Fruit fly (Drosophila melanogaster) whole organism, wandering third instar larva: ENCODE data around the gene CG13369.

ENCODE experiments used
- Dfd ChIP-seq: fragments of >200 bp; optimal IDR thresholded peaks from 2 replicates; lab custom pipeline; 2017; ENCODE audit warnings: missing biosample characterization, missing genetic modification characterization
- GATAd ChIP-seq: sonication (Bioruptor generic); optimal IDR thresholded peaks from 2 replicates; lab custom pipeline; 2016; ENCODE audit warnings: missing biosample characterization, missing genetic modification characterization
- Hr78 ChIP-seq: fragments of >200 bp; optimal IDR thresholded peaks from 2 replicates; lab custom pipeline; 2017; ENCODE audit warnings: missing biosample characterization, missing genetic modification characterization
- br ChIP-seq: fragments of 200-800 bp; sonication (Bioruptor generic); optimal IDR thresholded peaks from 2 replicates; lab custom pipeline; 2016; ENCODE audit warnings: missing biosample characterization, missing genetic modification characterization
- ey ChIP-seq: fragments of 200-800 bp; sonication (Bioruptor generic); optimal IDR thresholded peaks from 2 replicates; lab custom pipeline; 2016; ENCODE audit warnings: missing biosample characterization, missing genetic modification characterization
- fru ChIP-seq: fragments of 200-800 bp; sonication (Bioruptor generic); optimal IDR thresholded peaks from 3 replicates; lab custom pipeline; 2016; ENCODE audit warnings: missing biosample characterization, mild to moderate bottlenecking, missing genetic modification characterization
- h ChIP-seq: fragments of 200-800 bp; sonication (Bioruptor generic); optimal IDR thresholded peaks from 3 replicates; lab custom pipeline; 2016; ENCODE audit warnings: missing biosample characterization, mild to moderate bottlenecking, missing genetic modification characterization
- lola ChIP-seq: fragments of >200 bp; optimal IDR thresholded peaks from 2 replicates; lab custom pipeline; 2017; ENCODE audit warnings: missing biosample characterization, missing genetic modification characterization
- pan ChIP-seq: fragments of >200 bp; optimal IDR thresholded peaks from 2 replicates; lab custom pipeline; 2017
- psq ChIP-seq: fragments of 200-800 bp; sonication (Bioruptor generic); optimal IDR thresholded peaks from 3 replicates; lab custom pipeline; 2017; ENCODE audit warnings: missing biosample characterization, mild to moderate bottlenecking, missing genetic modification characterization, moderate library complexity
- rgr ChIP-seq: fragments of 200-800 bp; sonication (Bioruptor generic); optimal IDR thresholded peaks from 3 replicates; lab custom pipeline; 2016; ENCODE audit warnings: missing biosample characterization, mild to moderate bottlenecking, missing genetic modification characterization
- sv ChIP-seq: fragments of 200-800 bp; sonication (Bioruptor generic); optimal IDR thresholded peaks from 3 replicates; lab custom pipeline; 2016; ENCODE audit warnings: missing biosample characterization, missing genetic modification characterization
- usp ChIP-seq: fragments of >200 bp; optimal IDR thresholded peaks from 2 replicates; lab custom pipeline; 2017; ENCODE audit warnings: missing biosample characterization, missing genetic modification characterization

- TF ChIP-seq pan, result no peak
- TF ChIP-seq usp (GFP tag; lab: Kevin White, UChicago), result no peak
- TF ChIP-seq Hr78 (GFP tag; lab: Kevin White, UChicago), result no peak
- no peak for TF ChIP-seq h (GFP tag; lab: Kevin White, UChicago)
- TF ChIP-seq br (GFP tag; lab: Kevin White, UChicago), result no peak
- TF ChIP-seq fru (GFP tag; lab: Kevin White, UChicago), result no peak
- TF ChIP-seq rgr (GFP tag; lab: Kevin White, UChicago), result no peak
- no peak for TF ChIP-seq GATAd
- TF ChIP-seq psq (GFP tag; lab: Kevin White, UChicago), result no peak
- TF ChIP-seq ey (GFP tag; lab: Kevin White, UChicago), result no peak
- TF ChIP-seq Dfd, result no peak
- no peak for TF ChIP-seq lola (GFP tag; lab: Kevin White, UChicago)
- TF ChIP-seq sv (GFP tag; lab: Kevin White, UChicago), result no peak
Observed at dm6 chrX:592588-593288, 30.5 kb upstream of the CG13369 start.
